Worm (Caenorhabditis elegans) whole organism, L4/young adult: ENCODE results near the gene rpn-12.

ENCODE experiments used
- W03F9.2 ChIP-seq: fragments of 150-350 bp; optimal IDR thresholded peaks from 2 replicates; lab custom pipeline; 2014; ENCODE audit warnings: missing biosample characterization, missing genetic modification characterization
- dao-5 ChIP-seq: sonication (generic microtip); optimal IDR thresholded peaks from 2 replicates; lab custom pipeline; 2016; ENCODE audit warnings: missing genotype, missing genetic modification characterization, moderate library complexity, missing compliant biosample characterization
- him-1 ChIP-seq: sonication (generic microtip); optimal IDR thresholded peaks from 2 replicates; lab custom pipeline; 2016; ENCODE audit warnings: missing genotype, missing genetic modification reagents, missing genetic modification characterization, missing compliant biosample characterization

Gene rpn-12

ce11 chrII:11646276-11646797 is 6.6 kb upstream of the rpn-12 start, which contains the start of gene ghi-1:
Gene ghi-1 (plus strand): TSS chrII:11646747.
- TF ChIP-seq dao-5 (tag; lab: Kevin White, UChicago) (no peak), W03F9.2 (tag; lab: Kevin White, UChicago) (no peak), him-1 (tag; lab: Kevin White, UChicago) (no peak)

ce11 chrII:11646874-11647273 is 6.0 kb upstream of the rpn-12 start:
- TF ChIP-seq dao-5 (tag; lab: Kevin White, UChicago) = no peak
- no peak for TF ChIP-seq him-1 (tag; lab: Kevin White, UChicago)
- no peak for TF ChIP-seq W03F9.2 (tag; lab: Kevin White, UChicago)

ce11 chrII:11649239-11649638 is 3.7 kb upstream of the rpn-12 start:
- no peak for TF ChIP-seq him-1 (tag; lab: Kevin White, UChicago)
- TF ChIP-seq dao-5 (tag; lab: Kevin White, UChicago) = no peak
- TF ChIP-seq W03F9.2 (tag; lab: Kevin White, UChicago) = no peak

ce11 chrII:11650975-11651588 is 1.8 kb upstream of the rpn-12 start, which contains the start of gene coa-7:
Gene coa-7 (minus strand): TSS chrII:11651148.
- no peak for TF ChIP-seq dao-5 (tag; lab: Kevin White, UChicago)

ce11 chrII:11652125-11652524 is 799 bp upstream of the rpn-12 start:
- TF ChIP-seq him-1 (tag; lab: Kevin White, UChicago) (no peak), dao-5 (tag; lab: Kevin White, UChicago) (no peak), W03F9.2 (tag; lab: Kevin White, UChicago) (no peak)

ce11 chrII:11657079-11657478 is 4.2 kb downstream of the rpn-12 start, which contains the start of gene nep-1:
Gene nep-1 (minus strand): TSS chrII:11657179.
- TF ChIP-seq him-1 (tag; lab: Kevin White, UChicago) (no peak), dao-5 (tag; lab: Kevin White, UChicago) (no peak)

ce11 chrII:11658854-11659253 is 5.9 kb downstream of the rpn-12 start:
- TF ChIP-seq him-1 (tag; lab: Kevin White, UChicago) = no peak
- TF ChIP-seq dao-5 (tag; lab: Kevin White, UChicago) = no peak
- TF ChIP-seq W03F9.2 (tag; lab: Kevin White, UChicago) = no peak

- TF ChIP-seq him-1 (tag; lab: Kevin White, UChicago) = no peak
- TF ChIP-seq W03F9.2 (tag; lab: Kevin White, UChicago) = no peak
- TF ChIP-seq dao-5 (tag; lab: Kevin White, UChicago) = no peak
These were observed 23.1 kb downstream of the rpn-12 start, which contains the start of the genes trr-1 and C47D12.2 for ce11 chrII:11675877-11676473. Gene trr-1 (minus strand): TSS chrII:11675927. Gene C47D12.2 (plus strand): TSS chrII:11676306.

- TF ChIP-seq him-1 (tag; lab: Kevin White, UChicago) (no peak), W03F9.2 (tag; lab: Kevin White, UChicago) (no peak), dao-5 (tag; lab: Kevin White, UChicago) (no peak)
These were observed 27.3 kb downstream of the rpn-12 start for ce11 chrII:11680220-11680619.

- TF ChIP-seq W03F9.2 (tag; lab: Kevin White, UChicago) = no peak
- no peak for TF ChIP-seq him-1 (tag; lab: Kevin White, UChicago)
- TF ChIP-seq dao-5 (tag; lab: Kevin White, UChicago) = no peak
These were observed 28.4 kb downstream of the rpn-12 start, which contains the start of the genes sfxn-1.4 and C47D12.4 for ce11 chrII:11681136-11681824. Gene sfxn-1.4 (minus strand): TSS chrII:11681236. Gene C47D12.4 (plus strand): TSS chrII:11681774.

ce11 chrII:11685177-11685576 is 32.3 kb downstream of the rpn-12 start, which contains the start of gene C47D12.5:
Gene C47D12.5 (minus strand): TSS chrII:11685277.
- TF ChIP-seq dao-5 (tag; lab: Kevin White, UChicago) = no peak

ce11 chrII:11688011-11688410 is 35.1 kb downstream of the rpn-12 start:
- TF ChIP-seq W03F9.2 (tag; lab: Kevin White, UChicago) (no peak), him-1 (tag; lab: Kevin White, UChicago) (no peak), dao-5 (tag; lab: Kevin White, UChicago) (no peak)

ce11 chrII:11688643-11689042 is 35.7 kb downstream of the rpn-12 start, which contains the start of gene kel-1:
Gene kel-1 (plus strand): TSS chrII:11688943.
- no peak for TF ChIP-seq him-1 (tag; lab: Kevin White, UChicago)
- TF ChIP-seq dao-5 (tag; lab: Kevin White, UChicago) = no peak
- no peak for TF ChIP-seq W03F9.2 (tag; lab: Kevin White, UChicago)
